Fruit fly (Drosophila melanogaster) whole organism, embryonic: Measurements from ENCODE around the gene ssp3.

ENCODE experiments used
- ATbp ChIP-seq: fragments of 200-800 bp; sonication (Bioruptor generic); optimal IDR thresholded peaks from 2 replicates; lab custom pipeline; 2017; ENCODE audit warnings: missing biosample characterization, mild to moderate bottlenecking, missing genetic modification characterization, missing genetic modification reagents
- Antp ChIP-seq: fragments of 200-800 bp; sonication (Bioruptor generic); optimal IDR thresholded peaks from 3 replicates; lab custom pipeline; 2016; ENCODE audit warnings: missing biosample characterization, missing genetic modification characterization
- Bteb2 ChIP-seq: fragments of 200-800 bp; sonication (Bioruptor generic); optimal IDR thresholded peaks from 2 replicates; lab custom pipeline; 2016; ENCODE audit warnings: missing biosample characterization, missing genetic modification characterization
- CG14014 ChIP-seq: fragments of 200-800 bp; sonication (Bioruptor generic); IDR thresholded peaks from 2 replicates; pipeline ENCODE4 v1.3.6; 2022; ENCODE audit warnings: missing biosample characterization, missing genetic modification characterization
- CG14667 ChIP-seq: fragments of 200-800 bp; sonication (Bioruptor generic); IDR thresholded peaks from 2 replicates; pipeline ENCODE4 v1.3.6; 2022; ENCODE audit warnings: missing biosample characterization, missing genetic modification characterization
- CG15011 ChIP-seq: fragments of 200-800 bp; sonication (Bioruptor generic); optimal IDR thresholded peaks from 3 replicates; lab custom pipeline; 2018; ENCODE audit warnings: missing biosample characterization, mild to moderate bottlenecking, missing genetic modification characterization
- CG15514 ChIP-seq: fragments of 200-800 bp; sonication (Bioruptor generic); optimal IDR thresholded peaks from 3 replicates; lab custom pipeline; 2017; ENCODE audit warnings: missing biosample characterization, missing genetic modification characterization, mild to moderate bottlenecking, moderate library complexity, missing genetic modification reagents
- CG18599 ChIP-seq: fragments of 200-800 bp; sonication (Bioruptor generic); optimal IDR thresholded peaks from 3 replicates; lab custom pipeline; 2017; ENCODE audit warnings: missing biosample characterization, missing genetic modification characterization, mild to moderate bottlenecking, moderate library complexity, missing genetic modification reagents
- CG18619 ChIP-seq: fragments of 200-800 bp; sonication (Bioruptor generic); optimal IDR thresholded peaks from 3 replicates; lab custom pipeline; 2017; ENCODE audit warnings: missing biosample characterization, mild to moderate bottlenecking, missing genetic modification characterization
- CG2116 ChIP-seq: fragments of 200-800 bp; sonication (Bioruptor generic); optimal IDR thresholded peaks from 3 replicates; lab custom pipeline; 2018; ENCODE audit warnings: missing biosample characterization, mild to moderate bottlenecking, missing genetic modification characterization
- CG2678 ChIP-seq: fragments of 200-800 bp; sonication (Bioruptor generic); optimal IDR thresholded peaks from 3 replicates; lab custom pipeline; 2019; ENCODE audit warnings: missing biosample characterization, mild to moderate bottlenecking, missing genetic modification characterization, moderate library complexity
- CG33213 ChIP-seq: fragments of 200-800 bp; sonication (Bioruptor generic); optimal IDR thresholded peaks from 3 replicates; lab custom pipeline; 2016; ENCODE audit warnings: missing biosample characterization, missing genetic modification characterization
- CG6689 ChIP-seq: fragments of 200-800 bp; sonication (Bioruptor generic); IDR thresholded peaks from 2 replicates; pipeline ENCODE4 v1.3.6; 2022; ENCODE audit warnings: missing biosample characterization, missing genetic modification characterization
- CG8281 ChIP-seq: fragments of 200-800 bp; sonication (Bioruptor generic); optimal IDR thresholded peaks from 2 replicates; lab custom pipeline; 2018; ENCODE audit warnings: missing biosample characterization, mild to moderate bottlenecking, missing genetic modification characterization, moderate library complexity
- CTCF ChIP-seq: fragments of 200-800 bp; sonication (Bioruptor generic); optimal IDR thresholded peaks from 2 replicates; lab custom pipeline; 2017; ENCODE audit warnings: missing biosample characterization, mild to moderate bottlenecking, missing genetic modification characterization, moderate library complexity
- Dfd ChIP-seq, 2 experiments: fragments of >200 bp; optimal IDR thresholded peaks; 2 replicates each; lab custom pipeline; 2017; ENCODE audit warnings: missing biosample characterization in 2 of 2, missing genetic modification characterization in 2 of 2
- Lim3 ChIP-seq: fragments of 200-800 bp; sonication (Bioruptor generic); IDR thresholded peaks from 2 replicates; pipeline ENCODE4 v1.3.6; 2022; ENCODE audit warnings: missing biosample characterization, missing genetic modification characterization
- Med ChIP-seq: fragments of 200-800 bp; sonication (Bioruptor generic); peaks from one replicate; lab custom pipeline; 2016; ENCODE audit warnings: missing biosample characterization, missing genetic modification characterization, mild to moderate bottlenecking, inconsistent platforms, moderate library complexity
- Nf-YA ChIP-seq: fragments of 200-800 bp; sonication (Bioruptor generic); IDR thresholded peaks from 2 replicates; pipeline ENCODE4 v1.3.6; 2022; ENCODE audit warnings: missing biosample characterization, missing genetic modification characterization
- Oaz ChIP-seq: fragments of 200-800 bp; sonication (Bioruptor generic); IDR thresholded peaks from 2 replicates; pipeline ENCODE4 v1.3.6; 2022; ENCODE audit warnings: missing biosample characterization, missing genetic modification characterization
- PHDP ChIP-seq: fragments of 200-800 bp; sonication (Bioruptor generic); optimal IDR thresholded peaks from 3 replicates; lab custom pipeline; 2018; ENCODE audit warnings: missing biosample characterization, mild to moderate bottlenecking, missing genetic modification characterization, moderate library complexity
- Poxn ChIP-seq: fragments of 200-800 bp; sonication (Bioruptor generic); IDR thresholded peaks from 2 replicates; pipeline ENCODE4 v1.3.6; 2022; ENCODE audit warnings: missing biosample characterization, missing genetic modification characterization
- Spps ChIP-seq: fragments of 200-800 bp; sonication (Bioruptor generic); optimal IDR thresholded peaks from 2 replicates; lab custom pipeline; 2018; ENCODE audit warnings: missing biosample characterization, mild to moderate bottlenecking, missing genetic modification characterization
- Ssrp ChIP-seq: fragments of 200-800 bp; sonication (Bioruptor generic); optimal IDR thresholded peaks from 2 replicates; lab custom pipeline; 2018; ENCODE audit warnings: missing biosample characterization, mild to moderate bottlenecking, missing genetic modification characterization, moderate library complexity
- TFAM ChIP-seq: fragments of 200-800 bp; sonication (Bioruptor generic); optimal IDR thresholded peaks from 2 replicates; lab custom pipeline; 2017; ENCODE audit warnings: missing biosample characterization, missing genetic modification characterization, inconsistent platforms
- Usf ChIP-seq: fragments of 200-800 bp; sonication (Bioruptor generic); optimal IDR thresholded peaks from 2 replicates; lab custom pipeline; 2017; ENCODE audit warnings: missing genotype, missing biosample characterization, missing genetic modification characterization
- Xbp1 ChIP-seq: fragments of 200-800 bp; sonication (Bioruptor generic); optimal IDR thresholded peaks from 3 replicates; lab custom pipeline; 2016; ENCODE audit warnings: missing biosample characterization, mild to moderate bottlenecking, missing genetic modification characterization
- abd-A ChIP-seq: fragments of 200-800 bp; sonication (Bioruptor generic); optimal IDR thresholded peaks from 3 replicates; lab custom pipeline; 2019; ENCODE audit warnings: missing biosample characterization, mild to moderate bottlenecking, missing genetic modification characterization, moderate library complexity
- bbx ChIP-seq: fragments of 200-800 bp; sonication (Bioruptor generic); IDR thresholded peaks from 2 replicates; pipeline ENCODE4 v1.3.6; 2022; ENCODE audit warnings: missing biosample characterization, missing genetic modification characterization; ENCODE audit not compliant: partially characterized antibody
- corto ChIP-seq: fragments of 200-800 bp; sonication (Bioruptor generic); optimal IDR thresholded peaks from 2 replicates; lab custom pipeline; 2016; ENCODE audit warnings: missing biosample characterization, mild to moderate bottlenecking, missing genetic modification characterization, moderate library complexity
- dan ChIP-seq: fragments of 200-800 bp; sonication (Bioruptor generic); IDR thresholded peaks from 2 replicates; pipeline ENCODE4 v1.3.6; 2022; ENCODE audit warnings: missing biosample characterization, missing genetic modification characterization
- danr ChIP-seq: fragments of 200-800 bp; sonication (Bioruptor generic); IDR thresholded peaks from 2 replicates; pipeline ENCODE4 v1.3.6; 2022; ENCODE audit warnings: missing biosample characterization, missing genetic modification characterization
- dmrt11E ChIP-seq: fragments of 200-800 bp; sonication (Bioruptor generic); optimal IDR thresholded peaks from 3 replicates; lab custom pipeline; 2018; ENCODE audit warnings: missing biosample characterization, mild to moderate bottlenecking, missing genetic modification characterization, moderate library complexity
- fd64A ChIP-seq: fragments of 200-800 bp; sonication (Bioruptor generic); optimal IDR thresholded peaks from 3 replicates; lab custom pipeline; 2018; ENCODE audit warnings: missing biosample characterization, mild to moderate bottlenecking, missing genetic modification characterization
- gcm2 ChIP-seq: fragments of 200-800 bp; sonication (Bioruptor generic); optimal IDR thresholded peaks from 2 replicates; lab custom pipeline; 2016; ENCODE audit warnings: missing biosample characterization, missing genetic modification characterization
- inv ChIP-seq: fragments of 200-800 bp; sonication (Bioruptor generic); IDR thresholded peaks from 2 replicates; pipeline ENCODE4 v1.3.6; 2022; ENCODE audit warnings: missing biosample characterization, missing genetic modification characterization; ENCODE audit not compliant: partially characterized antibody
- jing ChIP-seq: fragments of 200-800 bp; sonication (Bioruptor generic); optimal IDR thresholded peaks from 2 replicates; lab custom pipeline; 2018; ENCODE audit warnings: missing biosample characterization, mild to moderate bottlenecking, missing genetic modification characterization
- lbe ChIP-seq: fragments of 200-800 bp; sonication (Bioruptor generic); optimal IDR thresholded peaks from 2 replicates; lab custom pipeline; 2016; ENCODE audit warnings: missing biosample characterization, mild to moderate bottlenecking, missing genetic modification characterization
- mirr ChIP-seq: fragments of 200-800 bp; sonication (Bioruptor generic); optimal IDR thresholded peaks from 3 replicates; lab custom pipeline; 2018; ENCODE audit warnings: missing biosample characterization, mild to moderate bottlenecking, missing genetic modification characterization
- mld ChIP-seq: fragments of 200-800 bp; sonication (Bioruptor generic); IDR thresholded peaks from 3 replicates; pipeline ENCODE4 v1.3.6; 2022; ENCODE audit warnings: missing biosample characterization, missing genetic modification characterization; ENCODE audit not compliant: partially characterized antibody
- nom ChIP-seq: fragments of 200-800 bp; sonication (Bioruptor generic); optimal IDR thresholded peaks from 2 replicates; lab custom pipeline; 2017; ENCODE audit warnings: missing biosample characterization, missing genetic modification characterization, mild to moderate bottlenecking, moderate library complexity, missing genetic modification reagents
- pan ChIP-seq, 4 experiments: fragments of >200 bp in 3 of 4; fragments of 200-800 bp in 1 of 4; sonication (Bioruptor generic) in 1 of 4; optimal IDR thresholded peaks in 3 of 4; IDR thresholded peaks in 1 of 4; 2 replicates each; pipeline versions ENCODE4 v1.3.6 to Lab custom; 2017 to 2022; ENCODE audit warnings: missing biosample characterization in 2 of 4, missing genetic modification characterization in 2 of 4, mixed read lengths in 1 of 4
- peb ChIP-seq: fragments of 200-800 bp; sonication (Bioruptor generic); IDR thresholded peaks from 2 replicates; pipeline ENCODE4 v1.3.6; 2022; ENCODE audit warnings: missing biosample characterization, missing genetic modification characterization
- sim ChIP-seq: fragments of 200-800 bp; sonication (Bioruptor generic); IDR thresholded peaks from 2 replicates; pipeline ENCODE4 v1.3.6; 2022; ENCODE audit warnings: missing biosample characterization, missing genetic modification characterization
- slou ChIP-seq: fragments of 200-800 bp; sonication (Bioruptor generic); optimal IDR thresholded peaks from 3 replicates; lab custom pipeline; 2016; ENCODE audit warnings: missing biosample characterization, missing genetic modification characterization
- sna ChIP-seq: fragments of 200-800 bp; sonication (Bioruptor generic); IDR thresholded peaks from 2 replicates; pipeline ENCODE4 v1.3.6; 2022; ENCODE audit warnings: missing biosample characterization, missing genetic modification characterization; ENCODE audit not compliant: partially characterized antibody
- sob ChIP-seq: fragments of 200-800 bp; sonication (Bioruptor generic); IDR thresholded peaks from 2 replicates; pipeline ENCODE4 v1.3.6; 2022; ENCODE audit warnings: missing biosample characterization, missing genetic modification characterization
- ssp ChIP-seq: fragments of 200-800 bp; sonication (Bioruptor generic); IDR thresholded peaks from 2 replicates; pipeline ENCODE4 v1.3.6; 2022; ENCODE audit warnings: missing biosample characterization, missing genetic modification characterization
- unpg ChIP-seq: fragments of 200-800 bp; sonication (Bioruptor generic); optimal IDR thresholded peaks from 3 replicates; lab custom pipeline; 2018; ENCODE audit warnings: missing biosample characterization, mild to moderate bottlenecking, missing genetic modification characterization, moderate library complexity
- vnd ChIP-seq: fragments of 200-800 bp; sonication (Bioruptor generic); IDR thresholded peaks from 3 replicates; pipeline ENCODE4 v1.3.6; 2022; ENCODE audit warnings: missing biosample characterization, missing genetic modification characterization; ENCODE audit not compliant: partially characterized antibody
- z ChIP-seq: fragments of 200-800 bp; sonication (Bioruptor generic); IDR thresholded peaks from 3 replicates; pipeline ENCODE4 v1.3.6; 2022; ENCODE audit warnings: missing biosample characterization, missing genetic modification characterization

The ssp3 gene

dm6 chr2L:18936056-18936455, 7.7 kb downstream of the ssp3 start (continued):
- TF ChIP-seq PHDP (tag; lab: Kevin White, UChicago) (no peak), gcm2 (GFP tag; lab: Kevin White, UChicago) (no peak), CTCF (GFP tag; lab: Kevin White, UChicago) (no peak), CG14667 (no peak), Antp (no peak), Xbp1 (no peak), Nf-YA (peak; percentile 81), mirr (no peak), CG6689 (GFP tag; lab: Robert Waterston, UW) (no peak), CG14014 (GFP tag; lab: Robert Waterston, UW) (no peak), Poxn (no peak), CG15514 (GFP tag; lab: Kevin White, UChicago) (no peak), CG2678 (no peak), bbx (peak; percentile 34; the same call in 1 of the 2 replicates), TFAM (GFP tag; lab: Kevin White, UChicago) (no peak), Bteb2 (no peak), danr (GFP tag; lab: Robert Waterston, UW) (no peak), CG8281 (tag; lab: Kevin White, UChicago) (no peak), pan (optimal IDR thresholded peaks at IDR 0.05; lab: Kevin White, UChicago) (no peak), pan (GFP tag; optimal IDR thresholded peaks at IDR 0.05 in 1 of 2, IDR thresholded peaks at IDR 0.05 in 1 of 2) (peak in 1 of 2 experiments; percentile 64), CG15011 (no peak), lbe (GFP tag; lab: Kevin White, UChicago) (no peak), sob (0 out of 2 replicates have a peak, but pooled peaks have one; percentile 30), ssp (no peak), Dfd (GFP tag; optimal IDR thresholded peaks at IDR 0.05; lab: Kevin White, UChicago) (no peak), sim (no peak), vnd (GFP tag; lab: Robert Waterston, UW) (no peak), dmrt11E (tag; lab: Kevin White, UChicago) (no peak), z (GFP tag; lab: Robert Waterston, UW) (no peak), peb (GFP tag; lab: Robert Waterston, UW) (no peak), CG33213 (GFP tag; lab: Kevin White, UChicago) (no peak), jing (GFP tag; lab: Kevin White, UChicago) (peak; percentile 59), corto (GFP tag; lab: Kevin White, UChicago) (no peak), dan (GFP tag; lab: Robert Waterston, UW) (no peak), Lim3 (GFP tag; lab: Robert Waterston, UW) (no peak), CG18599 (GFP tag; lab: Kevin White, UChicago) (no peak), CG2116 (no peak), sna (peak; percentile 32; the same call in 1 of the 2 replicates), abd-A (tag; lab: Kevin White, UChicago) (peak; percentile 12), unpg (GFP tag; lab: Kevin White, UChicago) (no peak), fd64A (GFP tag; lab: Kevin White, UChicago) (no peak), Usf (GFP tag; lab: Kevin White, UChicago) (no peak), nom (GFP tag; lab: Kevin White, UChicago) (no peak), CG18619 (GFP tag; lab: Kevin White, UChicago) (no peak), mld (no peak; the same call in 2 of the 3 replicates), inv (GFP tag; lab: Robert Waterston, UW) (peak; percentile 27; the same call in 1 of the 2 replicates), Ssrp (tag; lab: Kevin White, UChicago) (no peak), Spps (tag; lab: Kevin White, UChicago) (no peak), Oaz (GFP tag; lab: Robert Waterston, UW) (no peak), slou (no peak), ATbp (GFP tag; lab: Kevin White, UChicago) (no peak), Med (GFP tag; lab: Kevin White, UChicago) (no peak)
